Worm (Caenorhabditis elegans): ENCODE results near the gene T10G3.4.

- TF ChIP-seq ceh-82 (tag; optimal IDR thresholded peaks at IDR 0.05) (no peak), sox-4 (tag; optimal IDR thresholded peaks at IDR 0.05) (no peak), lsy-2 (tag; optimal IDR thresholded peaks at IDR 0.05) (peak; percentile 37 to 44), mep-1 (tag; optimal IDR thresholded peaks at IDR 0.05) (no peak), elt-2 (tag; optimal IDR thresholded peaks at IDR 0.05) (no peak), lin-13 (GFP tag; optimal IDR thresholded peaks at IDR 0.05) (no peak), ets-5 (GFP tag; IDR thresholded peaks at IDR 0.05) (no peak)
These were observed 10.8 kb downstream of the T10G3.4 start, which contains the start of gene T10G3.1 for ce11 chrV:13473467-13473866.

All from whole organism, L1 larva.